Fruit fly (Drosophila melanogaster) S2 (cell line): ENCODE measurements around the gene cype.

Source experiments
- CG8478 ChIP-seq: fragments of >200 bp; optimal IDR thresholded peaks from 2 replicates; lab custom pipeline; 2018
- CTCF ChIP-seq, 2 experiments: fragments of >200 bp; optimal IDR thresholded peaks; 2 replicates each; lab custom pipeline; 2018

Gene cype

DNA sequence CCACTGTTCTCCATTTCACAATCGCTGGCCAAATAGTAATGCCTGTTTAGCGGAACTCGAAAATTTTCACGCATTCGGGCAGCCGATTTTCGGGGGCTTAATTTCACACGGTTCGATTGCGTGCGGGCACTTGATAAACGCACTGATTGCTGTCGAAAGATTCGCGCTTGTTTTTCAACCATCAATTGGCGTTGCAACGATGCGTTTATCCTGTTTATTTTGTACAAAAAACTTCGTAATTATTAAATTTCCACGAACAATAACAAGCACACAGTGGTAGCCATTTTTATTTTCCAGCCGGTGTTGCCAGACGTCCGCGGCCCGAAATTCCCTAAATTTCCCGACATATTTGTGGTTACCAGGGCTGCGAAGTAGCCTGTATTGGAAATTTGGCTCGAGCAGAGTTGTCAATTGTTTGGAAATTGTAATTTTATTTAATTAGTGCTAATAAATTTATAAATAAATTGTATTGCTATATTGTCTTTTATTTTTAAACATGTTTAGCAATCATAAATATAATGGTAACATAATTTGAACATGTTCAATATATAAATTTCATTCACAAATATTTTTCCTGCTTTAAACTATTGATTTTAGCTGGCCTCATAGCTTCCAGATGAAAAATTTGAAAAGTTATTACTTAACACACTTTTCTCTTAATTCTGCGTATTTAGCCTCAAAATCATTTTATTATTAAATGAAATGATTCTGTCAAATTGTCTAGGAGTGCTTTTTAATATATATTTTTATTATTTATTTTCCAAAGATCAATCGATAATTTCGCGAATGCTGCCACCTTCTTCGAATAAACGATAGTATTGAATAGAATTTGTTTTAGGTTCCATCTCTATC lies at the start of gene cype, which contains the start of gene Ncoa6:
Gene cype, plus strand, starts transcription at position 814 of the 852 bp plus-strand sequence.
Gene Ncoa6, minus strand, starts transcription at position 270 of the 852 bp plus-strand sequence.
- TF ChIP-seq CG8478 = no peak

DNA sequence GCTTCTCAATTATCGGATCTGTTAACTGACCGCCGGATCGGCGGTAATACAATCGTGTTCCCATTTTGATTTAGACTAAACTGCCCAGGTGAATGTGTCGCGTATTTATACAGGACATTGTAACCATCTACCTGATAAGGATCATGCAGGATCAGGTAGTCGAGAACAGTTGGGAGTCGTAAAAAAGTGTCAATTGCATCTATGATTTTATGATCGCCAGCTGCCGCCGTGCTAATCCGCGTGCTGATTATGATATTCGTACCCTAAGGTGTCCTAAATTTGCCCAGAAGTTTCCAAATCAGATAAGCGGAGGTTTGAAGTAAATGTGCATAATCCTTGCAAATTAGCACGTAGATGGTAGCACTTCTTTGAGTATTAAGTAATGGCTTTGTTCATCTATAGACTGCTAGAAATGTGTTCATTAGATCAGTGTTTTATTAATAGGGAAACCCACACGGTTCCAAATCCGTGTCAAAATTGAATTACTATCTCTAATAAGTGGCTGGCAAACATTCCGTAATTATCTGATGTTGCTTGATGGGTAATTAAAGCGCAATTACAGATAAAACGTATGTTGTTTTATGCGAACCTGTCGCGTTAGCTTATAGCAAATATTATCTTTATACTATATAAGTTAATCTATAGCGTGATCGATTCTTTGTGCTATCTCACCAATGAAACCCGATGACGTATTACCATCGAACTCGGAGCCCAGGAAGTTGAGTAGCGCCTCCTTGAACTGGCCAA lies 49.6 kb upstream of the cype start:
- no peak for TF ChIP-seq CTCF (optimal IDR thresholded peaks at IDR 0.05; lab: Kevin White, UChicago)
- TF ChIP-seq CG8478 = no peak

DNA sequence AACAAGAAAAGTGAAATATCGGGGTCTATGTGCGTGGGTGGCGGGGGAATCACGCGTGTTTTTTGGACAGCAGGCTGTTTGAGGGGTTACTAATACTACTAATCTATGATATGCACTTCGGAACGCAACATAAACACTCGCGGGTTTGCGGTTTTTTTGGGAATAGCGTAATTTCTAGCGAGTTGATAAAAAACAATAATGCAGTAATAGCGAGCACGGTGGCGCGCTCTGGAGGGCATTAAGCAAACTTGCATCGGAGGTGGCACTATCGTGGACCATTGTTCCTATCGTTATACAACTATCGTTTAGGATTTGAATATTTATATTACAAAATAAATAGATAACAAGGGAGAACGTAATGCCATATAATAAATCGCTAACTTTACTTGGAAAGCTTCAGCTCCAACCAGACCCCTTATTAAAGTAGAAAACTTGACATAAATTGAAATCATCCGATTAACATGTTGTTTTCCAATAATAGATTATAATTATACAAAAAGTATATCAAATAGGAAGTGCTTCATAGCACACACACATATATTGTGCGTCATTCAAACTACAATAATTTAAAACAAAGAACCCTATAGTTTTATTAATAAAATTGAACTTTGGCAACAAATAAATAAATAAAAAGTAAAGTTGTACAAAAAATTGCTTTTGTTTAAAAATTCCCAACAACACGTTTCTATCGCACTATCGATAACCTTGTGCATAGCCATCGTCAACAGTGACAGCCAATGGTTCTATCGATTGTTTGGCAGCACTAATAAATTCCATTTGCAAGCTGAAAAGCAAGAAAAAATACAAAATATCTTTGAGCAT lies 48.5 kb upstream of the cype start, which contains the start of the genes Nin and Bub1:
Gene Nin, minus strand, starts transcription at position 240 of the 822 bp plus-strand sequence.
Gene Bub1, plus strand, starts transcription at position 557 of the 822 bp plus-strand sequence.
- TF ChIP-seq CTCF (optimal IDR thresholded peaks at IDR 0.05; lab: Kevin White, UChicago) = peak; percentile 89 to 90
- no peak for TF ChIP-seq CG8478

DNA sequence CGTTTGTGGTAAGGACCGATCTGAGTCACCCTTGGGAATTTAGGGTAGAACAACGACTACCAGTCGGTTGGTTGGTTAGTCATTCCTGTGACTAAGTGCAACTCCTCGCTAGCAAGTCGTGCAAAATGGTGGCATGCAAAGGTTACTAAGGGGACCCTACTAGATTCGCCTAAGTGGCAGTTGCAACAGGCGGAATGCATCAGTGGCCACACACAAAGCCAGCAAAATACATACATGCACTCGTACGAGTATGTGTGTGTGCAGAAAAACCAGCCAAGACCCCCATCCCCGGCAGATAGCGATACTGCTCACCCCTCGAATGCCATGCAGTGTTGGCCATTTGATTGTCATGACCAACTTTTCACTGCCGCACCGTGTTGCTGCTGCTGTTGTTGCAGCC lies 42.2 kb upstream of the cype start:
- TF ChIP-seq CTCF (optimal IDR thresholded peaks at IDR 0.05; lab: Kevin White, UChicago) (no peak), CG8478 (no peak)

DNA sequence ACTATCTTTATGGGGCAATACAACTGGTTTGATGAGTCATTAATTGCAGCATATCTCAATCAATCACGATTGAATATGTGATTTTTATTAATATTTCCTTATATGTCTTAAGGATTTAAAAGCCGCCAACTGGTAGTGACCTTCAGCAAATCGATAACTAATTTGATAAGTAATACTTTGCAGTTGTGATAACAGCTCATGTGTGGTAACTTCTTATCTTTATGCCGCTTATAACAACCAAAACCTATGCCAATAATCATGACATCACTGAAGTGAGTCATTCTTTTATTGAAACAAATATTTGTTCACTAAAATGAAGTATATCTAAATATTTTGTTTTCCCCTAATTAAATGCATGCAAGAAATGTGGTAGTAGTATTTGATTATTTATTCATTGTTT lies 41.2 kb upstream of the cype start:
- TF ChIP-seq CG8478 (no peak), CTCF (optimal IDR thresholded peaks at IDR 0.05; lab: Kevin White, UChicago) (no peak)

DNA sequence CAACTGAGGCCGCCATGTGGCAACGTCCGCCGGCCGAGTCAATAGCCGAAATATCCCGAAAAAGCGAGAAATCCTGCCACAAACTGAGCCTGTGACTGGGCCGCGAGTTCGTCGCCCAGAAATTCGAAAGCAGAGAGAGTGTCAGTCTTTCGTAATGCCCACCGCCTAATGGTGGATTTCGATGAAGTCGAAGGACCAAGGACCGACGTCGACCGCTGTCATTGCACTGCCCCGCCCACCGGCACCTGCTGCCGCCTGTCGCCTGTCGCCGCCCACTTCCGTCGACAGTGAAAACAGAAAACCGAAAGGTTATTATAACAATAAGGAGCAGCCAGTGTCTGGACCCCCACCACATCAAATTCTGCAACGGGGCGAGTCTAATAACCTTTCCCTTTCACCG lies 40.5 kb upstream of the cype start:
- TF ChIP-seq CG8478 (no peak), CTCF (optimal IDR thresholded peaks at IDR 0.05; lab: Kevin White, UChicago) (no peak)

DNA sequence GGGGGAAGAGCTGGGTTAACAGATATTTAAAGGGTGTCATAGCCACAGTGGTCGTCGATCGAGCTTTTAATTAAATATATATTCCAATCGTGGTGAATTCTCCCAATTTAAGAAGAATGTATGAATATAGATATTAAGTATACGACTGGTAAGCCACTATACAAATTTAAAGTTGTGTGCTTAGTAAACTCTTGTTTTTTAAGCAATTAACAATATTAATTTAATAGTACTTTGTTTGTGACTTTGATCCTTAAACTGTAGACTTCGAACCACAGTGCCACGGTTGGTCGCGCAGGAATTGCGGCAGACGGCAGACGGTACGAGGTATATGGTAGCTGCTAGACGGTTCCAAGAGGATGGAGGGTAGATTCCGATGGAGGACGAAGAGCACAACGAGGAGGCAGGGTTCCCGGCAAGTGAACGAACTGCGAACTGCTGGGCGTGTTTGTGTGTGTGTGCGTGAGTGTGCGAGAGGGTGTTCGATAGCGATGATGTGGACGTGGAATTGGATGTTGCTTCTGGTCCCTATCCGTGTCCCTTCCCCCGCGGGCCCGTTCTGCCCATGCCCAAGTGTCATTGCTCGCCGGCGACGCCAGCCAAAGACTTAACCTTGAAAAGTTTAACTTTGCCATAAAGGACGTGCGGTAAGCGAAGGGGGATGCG lies 39.3 kb upstream of the cype start:
- TF ChIP-seq CTCF (optimal IDR thresholded peaks at IDR 0.05; lab: Kevin White, UChicago) (no peak), CG8478 (no peak)

DNA sequence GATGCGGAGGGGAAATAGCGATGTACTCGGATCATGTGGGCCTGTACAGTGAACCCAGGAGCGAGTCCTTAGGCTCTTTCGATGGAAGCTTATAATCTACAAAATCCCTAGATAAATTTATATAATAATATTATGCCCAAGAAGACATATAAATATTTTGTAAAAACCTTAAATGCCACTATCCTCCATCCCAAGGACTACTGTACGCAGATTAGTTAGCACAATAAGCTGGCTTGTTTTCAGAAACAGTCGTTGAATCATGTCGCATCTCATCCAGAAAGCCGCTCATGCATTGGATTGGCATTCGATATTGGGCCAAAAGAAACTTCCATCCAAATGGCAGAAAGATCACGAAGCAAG lies 38.8 kb upstream of the cype start:
- TF ChIP-seq CTCF (optimal IDR thresholded peaks at IDR 0.05; lab: Kevin White, UChicago) (no peak), CG8478 (no peak)

DNA sequence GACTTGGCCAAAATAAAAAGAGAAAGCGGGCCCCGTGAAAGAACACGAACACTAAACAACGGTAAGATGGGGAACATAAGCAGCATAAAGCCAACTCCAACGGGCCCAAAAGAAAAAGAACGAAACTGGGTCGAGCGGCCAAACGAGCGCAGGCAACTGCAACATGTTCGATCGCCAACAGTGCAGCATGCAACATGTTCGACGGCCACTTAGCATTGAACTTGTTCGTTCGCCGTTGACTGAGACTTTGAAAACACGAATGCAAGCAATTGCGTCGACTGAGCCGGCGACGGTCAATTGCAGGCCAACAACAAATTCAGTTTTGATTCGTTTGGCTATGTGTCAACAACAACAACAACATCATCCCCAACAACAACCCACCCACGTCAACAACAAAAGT lies 38.3 kb upstream of the cype start, which contains the start of gene vri:
Gene vri, plus strand, starts transcription at position 224 of the 400 bp plus-strand sequence.
- TF ChIP-seq CTCF (optimal IDR thresholded peaks at IDR 0.05; lab: Kevin White, UChicago) (no peak), CG8478 (no peak)

DNA sequence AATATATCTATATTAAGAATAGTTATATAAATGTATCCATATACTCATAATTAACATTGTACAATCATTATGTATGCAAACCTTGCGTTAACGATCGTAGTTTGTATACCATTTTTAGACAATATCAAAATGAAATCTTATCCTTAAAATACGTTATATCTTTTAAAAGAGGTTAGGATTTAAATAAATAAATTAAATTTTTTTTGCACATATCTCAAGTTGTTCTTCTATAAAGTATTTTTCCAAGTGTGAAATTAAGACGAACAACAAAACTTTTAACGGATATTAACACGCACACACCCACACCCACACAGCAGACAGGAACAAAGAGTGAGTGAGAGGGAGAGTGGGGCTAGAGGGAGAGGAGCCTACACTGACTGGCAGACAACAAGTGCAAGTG lies 37.1 kb upstream of the cype start:
- TF ChIP-seq CTCF (optimal IDR thresholded peaks at IDR 0.05; lab: Kevin White, UChicago) = no peak
- no peak for TF ChIP-seq CG8478

DNA sequence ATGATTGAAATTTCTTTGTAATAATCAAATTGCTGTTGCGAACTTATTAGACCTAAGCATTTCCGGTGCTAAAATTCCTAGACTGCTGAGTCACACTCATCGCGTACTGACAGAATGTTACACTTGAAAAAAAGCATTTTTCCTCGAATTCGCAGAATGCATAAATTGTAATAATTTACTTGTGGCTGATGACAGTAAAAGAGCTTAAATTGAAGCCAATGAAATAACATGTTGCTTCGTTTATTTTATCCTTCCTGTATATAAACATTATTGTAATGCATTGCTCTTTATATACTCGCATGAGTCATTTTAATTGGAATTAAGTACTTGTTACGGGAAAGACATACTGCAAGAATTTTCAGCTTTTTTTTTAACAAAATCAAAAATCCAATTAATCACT lies 36.5 kb upstream of the cype start:
- no peak for TF ChIP-seq CTCF (optimal IDR thresholded peaks at IDR 0.05; lab: Kevin White, UChicago)
- TF ChIP-seq CG8478 = no peak

DNA sequence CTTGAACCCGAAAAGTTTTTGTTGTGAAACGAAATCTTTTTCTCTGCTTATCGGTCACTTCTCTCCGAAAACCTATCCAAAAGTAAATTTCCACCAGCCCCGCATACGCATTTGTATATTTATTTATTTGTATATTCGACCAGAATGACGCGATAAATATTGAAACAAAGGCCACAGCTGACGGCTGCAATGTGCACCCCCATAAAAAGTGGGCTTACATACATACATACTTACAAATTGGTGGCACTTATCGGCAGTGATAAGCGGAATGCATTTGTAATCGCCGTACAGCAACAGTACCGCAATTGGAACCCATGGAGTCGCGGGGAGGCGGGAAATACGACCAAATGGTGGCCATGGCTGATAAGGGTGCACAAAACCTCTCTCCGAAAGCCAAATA lies 35.8 kb upstream of the cype start:
- TF ChIP-seq CG8478 (no peak), CTCF (optimal IDR thresholded peaks at IDR 0.05; lab: Kevin White, UChicago) (no peak)

DNA sequence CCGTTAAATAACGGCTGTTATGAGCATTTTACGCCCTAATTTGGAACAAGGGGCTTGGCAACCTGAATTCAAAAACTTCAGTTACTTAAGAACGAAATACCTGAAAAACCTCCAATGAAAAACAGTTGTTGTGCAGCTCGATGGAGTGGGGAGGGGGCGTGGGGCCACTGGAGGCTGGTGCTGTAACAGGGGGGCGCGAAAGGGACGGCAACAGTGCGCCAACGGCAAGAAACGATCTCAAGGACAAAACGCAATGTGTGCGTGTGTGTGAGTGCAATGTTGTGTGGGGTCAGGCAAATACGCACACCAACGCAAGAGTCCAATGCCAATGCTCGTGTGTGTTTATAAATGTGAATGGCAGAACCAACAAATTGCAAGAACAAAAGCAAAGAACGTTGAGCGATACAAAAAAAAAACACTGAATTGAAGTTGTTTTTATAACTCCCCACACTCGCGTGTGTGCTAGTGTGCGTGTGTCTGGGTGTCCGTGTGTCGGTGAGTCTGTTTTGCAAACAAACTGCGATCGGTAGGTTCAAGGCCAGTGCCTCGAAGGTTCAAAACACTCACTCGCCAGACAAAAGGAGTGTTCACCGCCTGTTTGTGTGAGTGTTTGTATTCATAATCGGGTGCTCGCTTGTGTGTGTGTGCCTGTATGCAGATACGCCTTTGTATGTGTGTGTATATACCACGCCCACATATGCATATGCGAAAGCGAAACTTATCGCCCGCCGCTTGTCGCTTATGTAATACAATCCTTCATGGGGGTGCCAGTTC lies 35.0 kb upstream of the cype start:
- TF ChIP-seq CG8478 (no peak), CTCF (optimal IDR thresholded peaks at IDR 0.05; lab: Kevin White, UChicago) (no peak)

DNA sequence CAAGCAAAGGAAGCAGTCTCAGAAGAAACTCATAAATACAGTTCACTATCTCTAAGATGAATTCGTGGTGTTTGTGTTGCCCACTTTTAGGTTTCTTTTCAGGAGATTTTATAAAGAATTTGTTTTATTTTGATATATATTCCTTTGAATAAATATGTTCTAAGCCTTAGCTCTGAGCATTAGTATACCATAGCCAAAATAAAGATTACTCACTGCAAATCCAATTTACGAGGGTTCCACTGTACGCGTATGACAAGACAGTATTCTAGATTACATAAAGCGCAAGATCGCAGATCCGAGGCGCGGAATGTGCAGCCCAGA lies 34.4 kb upstream of the cype start:
- TF ChIP-seq CTCF (optimal IDR thresholded peaks at IDR 0.05; lab: Kevin White, UChicago) = no peak
- no peak for TF ChIP-seq CG8478
